Fruit fly (Drosophila melanogaster) whole organism, wandering third instar larva: ENCODE data around the gene CG2854.

ENCODE experiments used
- CG32264 ChIP-seq: fragments of 200-800 bp; sonication (Bioruptor generic); optimal IDR thresholded peaks from 2 replicates; lab custom pipeline; 2016; ENCODE audit warnings: missing biosample characterization, missing genetic modification characterization
- CG9705 ChIP-seq: fragments of 200-800 bp; sonication (Bioruptor generic); optimal IDR thresholded peaks from 2 replicates; lab custom pipeline; 2018; ENCODE audit warnings: missing biosample characterization, mild to moderate bottlenecking, missing genetic modification characterization
- CrebA ChIP-seq: fragments of 200-800 bp; sonication (Bioruptor generic); optimal IDR thresholded peaks from 2 replicates; lab custom pipeline; 2016; ENCODE audit warnings: missing biosample characterization, mild to moderate bottlenecking, missing genetic modification characterization, borderline replicate concordance
- Dfd ChIP-seq: fragments of >200 bp; optimal IDR thresholded peaks from 2 replicates; lab custom pipeline; 2017; ENCODE audit warnings: missing biosample characterization, missing genetic modification characterization
- Hr83 ChIP-seq: fragments of 200-300 bp; sonication (Bioruptor generic); optimal IDR thresholded peaks from 2 replicates; lab custom pipeline; 2016; ENCODE audit warnings: missing biosample characterization, mild to moderate bottlenecking, missing genetic modification characterization, moderate library complexity; ENCODE audit not compliant: poor library complexity, severe bottlenecking
- Jra ChIP-seq: sonication (Bioruptor generic); optimal IDR thresholded peaks from 2 replicates; lab custom pipeline; 2016; ENCODE audit warnings: missing biosample characterization, missing genetic modification characterization
- Myc ChIP-seq: fragments of >200 bp; optimal IDR thresholded peaks from 2 replicates; lab custom pipeline; 2017
- Sp1 ChIP-seq: fragments of 200-800 bp; sonication (Bioruptor generic); optimal IDR thresholded peaks from 3 replicates; lab custom pipeline; 2019; ENCODE audit warnings: missing biosample characterization, mild to moderate bottlenecking, missing genetic modification characterization, moderate library complexity
- brk ChIP-seq: fragments of 200-800 bp; sonication (Bioruptor generic); optimal IDR thresholded peaks from 2 replicates; lab custom pipeline; 2016; ENCODE audit warnings: missing biosample characterization, mild to moderate bottlenecking, missing genetic modification characterization
- dl ChIP-seq, 2 experiments: fragments of 175-275, 200-275 bp in 1 of 2; fragments of 200-275 bp in 1 of 2; sonication (Bioruptor generic); optimal IDR thresholded peaks; lab custom pipeline; 2018; ENCODE audit warnings: mild to moderate bottlenecking in 2 of 2, missing biosample characterization in 2 of 2, missing genetic modification characterization in 2 of 2, moderate library complexity in 2 of 2; ENCODE audit not compliant: partially characterized antibody in 2 of 2, insufficient read depth in 1 of 2
- fru ChIP-seq: fragments of 200-800 bp; sonication (Bioruptor generic); optimal IDR thresholded peaks from 3 replicates; lab custom pipeline; 2016; ENCODE audit warnings: missing biosample characterization, mild to moderate bottlenecking, missing genetic modification characterization
- psq ChIP-seq: fragments of 200-800 bp; sonication (Bioruptor generic); optimal IDR thresholded peaks from 3 replicates; lab custom pipeline; 2017; ENCODE audit warnings: missing biosample characterization, mild to moderate bottlenecking, missing genetic modification characterization, moderate library complexity

DNA sequence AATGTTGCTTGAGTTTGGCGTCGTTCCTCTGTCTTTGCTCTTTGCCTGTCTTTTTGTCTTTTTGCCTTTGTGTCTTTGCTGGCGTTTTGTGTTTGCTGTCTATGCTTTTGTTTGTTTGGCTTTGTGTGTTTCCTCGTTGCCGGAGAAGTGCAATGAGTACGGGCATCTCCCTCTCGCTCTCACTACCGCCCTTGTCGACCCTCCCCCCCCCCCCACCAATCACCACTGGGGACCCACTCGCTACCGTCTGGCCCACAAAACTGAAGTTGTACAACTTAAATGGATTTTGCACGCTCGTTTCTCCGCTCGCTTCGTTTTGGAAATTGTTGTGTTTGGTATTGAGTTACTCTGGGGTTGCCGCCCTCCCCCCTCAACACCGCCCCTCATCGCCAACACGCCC lies 20.2 kb upstream of the CG2854 start:
- no peak for TF ChIP-seq Myc
- TF ChIP-seq psq (GFP tag; lab: Kevin White, UChicago): no peak
- no peak for TF ChIP-seq CG9705 (GFP tag; lab: Kevin White, UChicago)
- no peak for TF ChIP-seq brk (GFP tag; lab: Kevin White, UChicago)
- TF ChIP-seq CG32264 (GFP tag; lab: Kevin White, UChicago): no peak
- TF ChIP-seq fru (GFP tag; lab: Kevin White, UChicago): no peak
- TF ChIP-seq Hr83 (GFP tag; lab: Kevin White, UChicago): no peak
- no peak for TF ChIP-seq Sp1 (GFP tag; lab: Kevin White, UChicago)
- no peak for TF ChIP-seq Jra (GFP tag; lab: Kevin White, UChicago)
- TF ChIP-seq Dfd (GFP tag; lab: Kevin White, UChicago): no peak
- no peak for TF ChIP-seq dl (GFP tag; optimal IDR thresholded peaks at IDR 0.05; lab: Kevin White, UChicago; ENCODE audit: insufficient read depth in 1 of 2, partially characterized antibody in 2 of 2)
- no peak for TF ChIP-seq CrebA
